Worm (Caenorhabditis elegans) whole organism, mixed stage, embryonic: ENCODE measurements around the gene W05B2.2.

Experiments
- M03D4.4 ChIP-seq: sonication (generic microtip); optimal IDR thresholded peaks from 2 replicates; lab custom pipeline; 2017; ENCODE audit warnings: mild to moderate bottlenecking, missing genetic modification characterization, missing compliant biosample characterization
- bed-3 ChIP-seq: fragments of 200-800 bp; sonication (Bioruptor generic); optimal IDR thresholded peaks from 3 replicates; lab custom pipeline; 2018; ENCODE audit warnings: mild to moderate bottlenecking, missing genetic modification characterization, moderate library complexity, missing compliant biosample characterization
- ceh-39 ChIP-seq: fragments of 150-350 bp; optimal IDR thresholded peaks from 2 replicates; lab custom pipeline; 2014; ENCODE audit warnings: missing biosample characterization, missing genetic modification characterization
- ceh-43 ChIP-seq: fragments of 200-800 bp; sonication (Bioruptor generic); optimal IDR thresholded peaks from 2 replicates; lab custom pipeline; 2018; ENCODE audit warnings: mild to moderate bottlenecking, missing genetic modification characterization, moderate library complexity, missing compliant biosample characterization
- ceh-83 ChIP-seq: fragments of 200-800 bp; sonication (Bioruptor generic); optimal IDR thresholded peaks from 2 replicates; lab custom pipeline; 2018; ENCODE audit warnings: mild to moderate bottlenecking, missing genetic modification characterization, missing compliant biosample characterization
- ces-1 ChIP-seq: fragments of 150-350 bp; optimal IDR thresholded peaks from 2 replicates; lab custom pipeline; 2014; ENCODE audit warnings: missing biosample characterization, missing genetic modification reagents, missing genetic modification characterization
- cnd-1 ChIP-seq: fragments of 200-800 bp; sonication (Bioruptor generic); optimal IDR thresholded peaks from 2 replicates; lab custom pipeline; 2018; ENCODE audit warnings: mild to moderate bottlenecking, missing genetic modification characterization, missing compliant biosample characterization
- drap-1 ChIP-seq: fragments of 200-800 bp; sonication (Bioruptor generic); optimal IDR thresholded peaks from 3 replicates; lab custom pipeline; 2018; ENCODE audit warnings: mild to moderate bottlenecking, missing genetic modification characterization, missing compliant biosample characterization
- elt-1 ChIP-seq: sonication (generic microtip); optimal IDR thresholded peaks from 2 replicates; lab custom pipeline; 2017; ENCODE audit warnings: missing genetic modification characterization, mild to moderate bottlenecking, missing compliant biosample characterization, antibody characterized with exemption, moderate library complexity, borderline replicate concordance; ENCODE audit not compliant: insufficient read depth
- elt-3 ChIP-seq: fragments of 150-350 bp; optimal IDR thresholded peaks from 2 replicates; lab custom pipeline; 2014; ENCODE audit warnings: missing biosample characterization, missing genetic modification characterization
- flh-1 ChIP-seq: fragments of 200-800 bp; sonication (Bioruptor generic); optimal IDR thresholded peaks from 2 replicates; lab custom pipeline; 2018; ENCODE audit warnings: mild to moderate bottlenecking, missing genetic modification characterization, moderate library complexity, missing compliant biosample characterization
- ham-2 ChIP-seq: fragments of 200-800 bp; sonication (Bioruptor generic); optimal IDR thresholded peaks from 2 replicates; lab custom pipeline; 2018; ENCODE audit warnings: mild to moderate bottlenecking, missing genetic modification characterization, missing compliant biosample characterization
- hlh-1 ChIP-seq: fragments of 150-350 bp; optimal IDR thresholded peaks from 2 replicates; lab custom pipeline; 2014; ENCODE audit warnings: missing biosample characterization, missing genetic modification reagents, missing genetic modification characterization
- lin-13 ChIP-seq: fragments of 150-350 bp; optimal IDR thresholded peaks from 2 replicates; lab custom pipeline; 2014; ENCODE audit warnings: missing biosample characterization, missing genetic modification characterization
- lin-32 ChIP-seq: fragments of 200-800 bp; sonication (Bioruptor generic); optimal IDR thresholded peaks from 2 replicates; lab custom pipeline; 2018; ENCODE audit warnings: mild to moderate bottlenecking, missing genetic modification characterization, missing compliant biosample characterization
- lsy-2 ChIP-seq: fragments of 150-350 bp; optimal IDR thresholded peaks from 2 replicates; lab custom pipeline; 2014; ENCODE audit warnings: missing biosample characterization, missing genetic modification characterization
- mep-1 ChIP-seq: fragments of 150-350 bp; optimal IDR thresholded peaks from 2 replicates; lab custom pipeline; 2017; ENCODE audit warnings: missing biosample characterization, missing genetic modification reagents, missing genetic modification characterization, inconsistent platforms
- mls-2 ChIP-seq: sonication (generic microtip); optimal IDR thresholded peaks from 2 replicates; lab custom pipeline; 2016; ENCODE audit warnings: mild to moderate bottlenecking, missing genetic modification characterization, moderate library complexity, missing compliant biosample characterization
- nhr-12 ChIP-seq: fragments of 150-350 bp; optimal IDR thresholded peaks from 2 replicates; lab custom pipeline; 2014; ENCODE audit warnings: missing biosample characterization, missing genetic modification characterization
- nhr-2 ChIP-seq: fragments of 150-350 bp; optimal IDR thresholded peaks from 2 replicates; lab custom pipeline; 2014; ENCODE audit warnings: missing biosample characterization, missing genetic modification characterization
- nhr-28 ChIP-seq: fragments of 150-350 bp; optimal IDR thresholded peaks from 2 replicates; lab custom pipeline; 2014; ENCODE audit warnings: missing biosample characterization, missing genetic modification characterization
- nhr-76 ChIP-seq: sonication (generic microtip); optimal IDR thresholded peaks from 2 replicates; lab custom pipeline; 2017; ENCODE audit warnings: missing biosample characterization, missing genetic modification characterization
- sem-2 ChIP-seq: fragments of 200-800 bp; sonication (Bioruptor generic); optimal IDR thresholded peaks from 2 replicates; lab custom pipeline; 2018; ENCODE audit warnings: mild to moderate bottlenecking, missing genetic modification characterization, missing compliant biosample characterization
- snpc-4 ChIP-seq: fragments of 150-350 bp; optimal IDR thresholded peaks from 2 replicates; lab custom pipeline; 2014; ENCODE audit warnings: missing biosample characterization, missing genetic modification characterization
- sptf-1 ChIP-seq: sonication (generic microtip); optimal IDR thresholded peaks from 2 replicates; lab custom pipeline; 2017; ENCODE audit warnings: mild to moderate bottlenecking, missing genetic modification characterization, moderate library complexity, missing compliant biosample characterization
- tbx-8 ChIP-seq: fragments of 200-800 bp; sonication (Bioruptor generic); optimal IDR thresholded peaks from 2 replicates; lab custom pipeline; 2018; ENCODE audit warnings: mild to moderate bottlenecking, missing genetic modification characterization, moderate library complexity, missing compliant biosample characterization
- unc-120 ChIP-seq: sonication (generic microtip); optimal IDR thresholded peaks from 2 replicates; lab custom pipeline; 2017; ENCODE audit warnings: missing genetic modification characterization, missing compliant biosample characterization; ENCODE audit not compliant: poor library complexity, severe bottlenecking
- unc-62 ChIP-seq: fragments of 150-350 bp; optimal IDR thresholded peaks from 2 replicates; lab custom pipeline; 2014; ENCODE audit warnings: missing biosample characterization, missing genetic modification reagents, missing genetic modification characterization
- zip-8 ChIP-seq: fragments of 150-350 bp; optimal IDR thresholded peaks from 2 replicates; lab custom pipeline; 2014; ENCODE audit warnings: missing biosample characterization, missing genetic modification characterization
- ztf-11 ChIP-seq: fragments of 150-350 bp; optimal IDR thresholded peaks from 2 replicates; lab custom pipeline; 2014; ENCODE audit warnings: missing biosample characterization, missing genetic modification characterization

The W05B2.2 gene

ce11 chrIII:10947155-10947554 lies 19.8 kb downstream of the W05B2.2 start, which contains the start of gene strd-1:
Gene strd-1, plus strand, starts transcription at chrIII:10947455.
- no peak for TF ChIP-seq elt-3 (tag; lab: Kevin White, UChicago)
- no peak for TF ChIP-seq sem-2

ce11 chrIII:10945537-10945936 lies 21.4 kb downstream of the W05B2.2 start:
- no peak for TF ChIP-seq ceh-43 (GFP tag; lab: Kevin White, UChicago)
- TF ChIP-seq elt-3 (tag; lab: Kevin White, UChicago) = no peak
- no peak for TF ChIP-seq zip-8 (tag; lab: Kevin White, UChicago)
- no peak for TF ChIP-seq drap-1
- no peak for TF ChIP-seq unc-62 (GFP tag; lab: Kevin White, UChicago)
- TF ChIP-seq ceh-83 (GFP tag; lab: Kevin White, UChicago) = no peak
- TF ChIP-seq snpc-4 (tag; lab: Kevin White, UChicago) = no peak
- no peak for TF ChIP-seq bed-3 (GFP tag; lab: Kevin White, UChicago)
- no peak for TF ChIP-seq hlh-1 (tag; lab: Kevin White, UChicago)
- TF ChIP-seq mep-1 (tag; lab: Kevin White, UChicago) = no peak
- TF ChIP-seq lin-13 (tag; lab: Kevin White, UChicago) = no peak
- no peak for TF ChIP-seq nhr-76
- TF ChIP-seq elt-1 (tag; lab: Kevin White, UChicago) = no peak
- TF ChIP-seq ztf-11 (tag; lab: Kevin White, UChicago) = no peak
- TF ChIP-seq lsy-2 (tag; lab: Kevin White, UChicago) = no peak
- TF ChIP-seq cnd-1 (tag; lab: Kevin White, UChicago) = no peak
- no peak for TF ChIP-seq M03D4.4 (tag; lab: Kevin White, UChicago)
- no peak for TF ChIP-seq mls-2 (tag; lab: Kevin White, UChicago)
- no peak for TF ChIP-seq nhr-28
- TF ChIP-seq, all 35 proteins: peak for 0

ce11 chrIII:10942905-10943304 lies 24.0 kb downstream of the W05B2.2 start:
- TF ChIP-seq flh-1 (GFP tag; lab: Kevin White, UChicago) (no peak), nhr-12 (tag; lab: Kevin White, UChicago) (no peak), unc-120 (tag; lab: Kevin White, UChicago) (no peak), ceh-39 (no peak), nhr-2 (tag; lab: Kevin White, UChicago) (no peak), elt-1 (tag; lab: Kevin White, UChicago) (no peak), ceh-43 (GFP tag; lab: Kevin White, UChicago) (no peak), zip-8 (tag; lab: Kevin White, UChicago) (no peak), cnd-1 (tag; lab: Kevin White, UChicago) (no peak), ces-1 (GFP tag; lab: Kevin White, UChicago) (no peak), ztf-11 (tag; lab: Kevin White, UChicago) (no peak), lin-32 (GFP tag; lab: Kevin White, UChicago) (no peak), ham-2 (GFP tag; lab: Kevin White, UChicago) (no peak), lin-13 (tag; lab: Kevin White, UChicago) (no peak), hlh-1 (tag; lab: Kevin White, UChicago) (no peak), nhr-76 (no peak), sem-2 (no peak), elt-3 (tag; lab: Kevin White, UChicago) (no peak), sptf-1 (no peak)

ce11 chrIII:10939184-10939583 lies 27.7 kb downstream of the W05B2.2 start:
- TF ChIP-seq mep-1 (tag; lab: Kevin White, UChicago) (no peak), nhr-12 (tag; lab: Kevin White, UChicago) (no peak), drap-1 (no peak), lin-13 (tag; lab: Kevin White, UChicago) (no peak), unc-62 (GFP tag; lab: Kevin White, UChicago) (no peak), nhr-28 (no peak), flh-1 (GFP tag; lab: Kevin White, UChicago) (no peak), tbx-8 (GFP tag; lab: Kevin White, UChicago) (no peak), cnd-1 (tag; lab: Kevin White, UChicago) (no peak), sem-2 (no peak), ces-1 (GFP tag; lab: Kevin White, UChicago) (no peak), mls-2 (tag; lab: Kevin White, UChicago) (no peak), ceh-43 (GFP tag; lab: Kevin White, UChicago) (no peak), bed-3 (GFP tag; lab: Kevin White, UChicago) (no peak), nhr-2 (tag; lab: Kevin White, UChicago) (no peak)
